Worm (Caenorhabditis elegans) whole organism, young adult: ENCODE data around the gene T13F3.6.

Source experiments
- C17E4.6 ChIP-seq: fragments of 200-800 bp; sonication (Bioruptor generic); IDR thresholded peaks from 2 replicates; pipeline ENCODE4 v1.3.6; 2022; ENCODE audit warnings: missing genetic modification reagents, missing genetic modification characterization, missing compliant biosample characterization
- bed-2 ChIP-seq: fragments of 200-800 bp; sonication (Bioruptor generic); IDR thresholded peaks from 2 replicates; pipeline ENCODE4 v1.3.6; 2022; ENCODE audit warnings: missing genetic modification reagents, missing genetic modification characterization, missing compliant biosample characterization
- ekl-4 ChIP-seq: fragments of 200-800 bp; sonication (Bioruptor generic); IDR thresholded peaks from 2 replicates; pipeline ENCODE4 v1.3.6; 2022; ENCODE audit warnings: missing genetic modification reagents, missing genetic modification characterization, missing compliant biosample characterization
- madf-10 ChIP-seq: sonication (generic microtip); optimal IDR thresholded peaks from 2 replicates; lab custom pipeline; 2016; ENCODE audit warnings: mild to moderate bottlenecking, missing genetic modification characterization, missing compliant biosample characterization

DNA sequence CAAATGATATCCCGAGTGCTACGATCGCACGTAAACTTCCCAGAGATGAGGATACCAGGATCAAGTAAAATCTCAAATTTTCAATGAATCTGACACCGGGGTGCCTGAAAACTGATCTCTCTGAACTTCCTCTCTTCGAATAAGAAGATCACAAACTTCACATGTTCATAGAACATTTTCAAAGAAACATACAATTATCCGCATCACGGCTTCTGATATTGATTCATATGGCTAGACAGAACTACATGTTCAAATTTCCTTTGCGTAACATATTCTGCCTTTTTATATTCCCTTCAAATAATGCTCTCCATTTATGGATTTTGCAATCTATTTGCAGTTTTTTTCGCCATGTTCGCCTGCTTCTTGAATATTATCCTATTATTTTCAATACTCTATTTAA, 26.0 kb upstream of the T13F3.6 start, which contains the start of gene srbc-83:
- TF ChIP-seq madf-10: no peak
- no peak for TF ChIP-seq bed-2 (GFP tag; lab: Robert Waterston, UW)
- TF ChIP-seq C17E4.6 (GFP tag; lab: Robert Waterston, UW): no peak
- no peak for TF ChIP-seq ekl-4 (GFP tag; lab: Robert Waterston, UW)
